Worm (Caenorhabditis elegans): ENCODE measurements around the gene rnp-4.

rnp-4 gene

DNA sequence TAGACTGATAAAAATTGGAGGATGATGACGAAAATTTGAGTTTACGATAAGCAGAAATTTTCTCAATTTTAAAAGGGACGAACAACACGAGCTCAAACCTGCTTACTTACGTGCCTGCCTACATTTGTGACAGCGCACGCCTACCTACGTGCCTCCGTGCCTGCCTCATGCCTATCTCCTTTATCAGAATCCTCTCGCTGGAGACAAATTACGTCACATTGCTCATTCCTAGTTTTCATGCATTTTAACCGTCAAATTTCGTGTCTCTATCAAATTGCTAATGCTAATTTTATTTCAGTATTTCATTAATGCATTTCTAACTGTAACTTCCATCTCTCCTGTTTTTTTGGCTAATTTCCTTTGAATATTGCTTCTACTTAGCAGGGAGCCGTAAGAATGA lies 24.7 kb upstream of the rnp-4 start, which contains the start of gene pals-27:
Gene pals-27, plus strand, starts transcription at position 301 of the 400 bp plus-strand sequence.
- TF ChIP-seq elt-3 (tag; optimal IDR thresholded peaks at IDR 0.05) (no peak), nhr-23 (tag; optimal IDR thresholded peaks at IDR 0.05) (no peak), skn-1 (tag; optimal IDR thresholded peaks at IDR 0.05) (no peak), gmeb-1 (tag; optimal IDR thresholded peaks at IDR 0.05) (no peak), nhr-12 (tag; optimal IDR thresholded peaks at IDR 0.05) (no peak), sma-9 (GFP tag; optimal IDR thresholded peaks at IDR 0.05) (no peak), sma-9 (tag; optimal IDR thresholded peaks at IDR 0.05) (no peak), nhr-11 (tag; optimal IDR thresholded peaks at IDR 0.05) (no peak), ZK546.5 (tag; optimal IDR thresholded peaks at IDR 0.05) (no peak), nhr-77 (tag; optimal IDR thresholded peaks at IDR 0.05) (no peak), peb-1 (tag; optimal IDR thresholded peaks at IDR 0.05) (no peak)

- TF ChIP-seq mbf-1 (tag; optimal IDR thresholded peaks at IDR 0.05): no peak
- TF ChIP-seq unc-62 (GFP tag; optimal IDR thresholded peaks at IDR 0.05): no peak
- TF ChIP-seq Y55F3AM.14 (GFP tag; optimal IDR thresholded peaks at IDR 0.05): no peak
- TF ChIP-seq nhr-11 (tag; optimal IDR thresholded peaks at IDR 0.05): no peak
- TF ChIP-seq unc-55 (GFP tag; optimal IDR thresholded peaks at IDR 0.05): no peak
- no peak for TF ChIP-seq unc-39 (tag; optimal IDR thresholded peaks at IDR 0.05)
- no peak for TF ChIP-seq ztf-11 (tag; optimal IDR thresholded peaks at IDR 0.05)
- no peak for TF ChIP-seq crh-2 (tag; optimal IDR thresholded peaks at IDR 0.05)
- no peak for TF ChIP-seq F13H6.1 (tag; optimal IDR thresholded peaks at IDR 0.05)
- TF ChIP-seq lsy-2 (tag; optimal IDR thresholded peaks at IDR 0.05): no peak
- no peak for TF ChIP-seq lin-39 (tag; optimal IDR thresholded peaks at IDR 0.05)
- TF ChIP-seq peb-1 (tag; optimal IDR thresholded peaks at IDR 0.05): no peak
Measured at ce11 chrIII:4382118-4382517, 24.0 kb upstream of the rnp-4 start.

DNA sequence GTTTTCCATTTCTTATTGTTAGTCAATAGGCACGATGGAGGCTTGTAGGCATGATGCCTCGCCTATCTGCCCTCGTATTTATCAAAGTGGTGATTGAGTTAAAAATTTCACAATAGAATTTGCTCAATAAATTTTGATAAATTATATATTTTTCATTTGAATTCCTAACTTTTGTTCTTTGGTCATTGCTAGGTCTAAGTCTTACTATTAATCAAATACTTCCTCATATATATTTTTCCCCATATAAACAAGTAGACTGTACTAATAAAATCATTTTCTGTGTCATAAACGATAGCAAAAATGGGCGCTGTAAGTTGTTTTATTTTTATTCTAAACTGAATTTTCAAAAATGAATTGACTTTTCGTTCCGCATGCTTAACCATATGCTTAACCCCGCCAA lies 21.6 kb upstream of the rnp-4 start, which contains the start of gene pals-28:
Gene pals-28, plus strand, starts transcription at position 301 of the 400 bp plus-strand sequence.
- TF ChIP-seq ama-1 (optimal IDR thresholded peaks at IDR 0.05): no peak
- TF ChIP-seq egl-27 (tag; optimal IDR thresholded peaks at IDR 0.05): no peak
- TF ChIP-seq zag-1 (tag; optimal IDR thresholded peaks at IDR 0.05): no peak
- TF ChIP-seq snpc-4 (tag; optimal IDR thresholded peaks at IDR 0.05): no peak
- no peak for TF ChIP-seq alr-1 (tag; optimal IDR thresholded peaks at IDR 0.05)
- no peak for TF ChIP-seq nhr-6 (tag; optimal IDR thresholded peaks at IDR 0.05)
- no peak for TF ChIP-seq fos-1 (tag; optimal IDR thresholded peaks at IDR 0.05)
- TF ChIP-seq blmp-1 (tag; optimal IDR thresholded peaks at IDR 0.05; ENCODE audit: insufficient read depth): no peak
- TF ChIP-seq peb-1 (tag; optimal IDR thresholded peaks at IDR 0.05): no peak
- no peak for TF ChIP-seq unc-39 (tag; optimal IDR thresholded peaks at IDR 0.05)

DNA sequence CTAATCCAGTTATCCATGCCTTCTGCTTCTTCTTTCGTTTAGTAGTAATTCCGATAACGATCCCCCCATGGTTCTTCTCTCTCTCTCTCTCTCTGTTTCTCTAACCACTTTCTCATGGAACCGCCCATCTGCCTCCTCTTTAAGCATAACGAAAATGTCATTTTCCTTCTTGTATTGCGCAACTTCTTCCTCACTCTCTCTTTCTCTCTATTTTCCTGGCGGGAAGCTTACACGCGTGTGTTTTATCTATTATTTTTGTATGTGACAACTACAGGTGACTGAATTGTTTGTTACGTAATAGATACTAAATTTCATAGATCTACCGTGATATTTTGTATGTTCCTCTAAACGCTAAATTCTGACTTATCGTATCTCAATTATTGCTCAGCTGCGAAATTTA lies 15.7 kb upstream of the rnp-4 start:
- TF ChIP-seq ceh-16 (tag; optimal IDR thresholded peaks at IDR 0.05) (no peak), ceh-82 (tag; optimal IDR thresholded peaks at IDR 0.05) (no peak)

- TF ChIP-seq lsy-2 (tag; optimal IDR thresholded peaks at IDR 0.05) (no peak), ztf-11 (tag; optimal IDR thresholded peaks at IDR 0.05) (no peak), unc-55 (GFP tag; optimal IDR thresholded peaks at IDR 0.05) (no peak), nhr-10 (tag; optimal IDR thresholded peaks at IDR 0.05) (no peak), gmeb-1 (tag; optimal IDR thresholded peaks at IDR 0.05) (no peak), ZK546.5 (tag; optimal IDR thresholded peaks at IDR 0.05) (no peak), blmp-1 (tag; optimal IDR thresholded peaks at IDR 0.05; ENCODE audit: insufficient read depth) (peak; percentile 66)
Measured at ce11 chrIII:4391319-4391718, 14.8 kb upstream of the rnp-4 start.

- no peak for TF ChIP-seq alr-1 (tag; optimal IDR thresholded peaks at IDR 0.05)
- peak; percentile 12 for TF ChIP-seq ceh-16 (tag; optimal IDR thresholded peaks at IDR 0.05)
Measured at ce11 chrIII:4391938-4392337, 14.1 kb upstream of the rnp-4 start.

- TF ChIP-seq nhr-12 (tag; optimal IDR thresholded peaks at IDR 0.05): no peak
- no peak for TF ChIP-seq Y55F3AM.14 (GFP tag; optimal IDR thresholded peaks at IDR 0.05)
- no peak for TF ChIP-seq nhr-10 (tag; optimal IDR thresholded peaks at IDR 0.05)
- TF ChIP-seq zag-1 (tag; optimal IDR thresholded peaks at IDR 0.05): no peak
- no peak for TF ChIP-seq fos-1 (tag; optimal IDR thresholded peaks at IDR 0.05)
- no peak for TF ChIP-seq aly-2 (tag; optimal IDR thresholded peaks at IDR 0.05)
- TF ChIP-seq sma-3 (GFP tag; optimal IDR thresholded peaks at IDR 0.05): no peak
- no peak for TF ChIP-seq alr-1 (tag; optimal IDR thresholded peaks at IDR 0.05)
- no peak for TF ChIP-seq nhr-11 (tag; optimal IDR thresholded peaks at IDR 0.05)
- no peak for TF ChIP-seq mdl-1 (tag; optimal IDR thresholded peaks at IDR 0.05)
- TF ChIP-seq blmp-1 (tag; optimal IDR thresholded peaks at IDR 0.05; ENCODE audit: insufficient read depth): no peak
- no peak for TF ChIP-seq ztf-1 (GFP tag; conservative IDR thresholded peaks at IDR 0.05)
- TF ChIP-seq nhr-77 (tag; optimal IDR thresholded peaks at IDR 0.05): no peak
- no peak for TF ChIP-seq lsy-2 (tag; optimal IDR thresholded peaks at IDR 0.05)
- no peak for TF ChIP-seq gmeb-1 (tag; optimal IDR thresholded peaks at IDR 0.05)
- TF ChIP-seq ztf-4 (tag; optimal IDR thresholded peaks at IDR 0.05): no peak
- TF ChIP-seq lin-11 (tag; optimal IDR thresholded peaks at IDR 0.05): no peak
- TF ChIP-seq nhr-237 (tag; optimal IDR thresholded peaks at IDR 0.05): no peak
- no peak for TF ChIP-seq ceh-16 (tag; optimal IDR thresholded peaks at IDR 0.05)
Measured at ce11 chrIII:4394496-4394895, 11.6 kb upstream of the rnp-4 start, which contains the start of gene R07E5.4. R07E5.4 (plus strand) TSS chrIII:4394796.
